Worm (Caenorhabditis elegans): Measurements from ENCODE around the gene K06B4.15.

ce11 chrV:15666718-15667117 lies 3.5 kb upstream of the K06B4.15 start:
- TF ChIP-seq flt-1 (GFP tag; IDR thresholded peaks at IDR 0.05), result no peak
- no peak for TF ChIP-seq ztf-29 (GFP tag; IDR thresholded peaks at IDR 0.05)
- TF ChIP-seq klf-2 (GFP tag; conservative IDR thresholded peaks at IDR 0.05), result no peak
- no peak for TF ChIP-seq med-1 (GFP tag; optimal IDR thresholded peaks at IDR 0.05; ENCODE audit: insufficient read depth)
- TF ChIP-seq ref-1 (GFP tag; conservative IDR thresholded peaks at IDR 0.05), result no peak
- TF ChIP-seq tab-1 (GFP tag; IDR thresholded peaks at IDR 0.05), result no peak
- TF ChIP-seq T22C8.4 (GFP tag; IDR thresholded peaks at IDR 0.05), result no peak

Measured in whole organism, midembryonic.